Worm (Caenorhabditis elegans): Measurements from ENCODE around the gene hex-5.

ce11 chrX:14868200-14868599 lies 36.9 kb downstream of the hex-5 start, which contains the start of gene F31F6.1:
- TF ChIP-seq elt-3 (tag; optimal IDR thresholded peaks at IDR 0.05) (no peak), nhr-77 (tag; optimal IDR thresholded peaks at IDR 0.05) (no peak), nhr-237 (tag; optimal IDR thresholded peaks at IDR 0.05) (no peak), ama-1 (optimal IDR thresholded peaks at IDR 0.05) (no peak), ztf-1 (GFP tag; conservative IDR thresholded peaks at IDR 0.05) (no peak), snpc-4 (tag; optimal IDR thresholded peaks at IDR 0.05) (no peak), mdl-1 (tag; optimal IDR thresholded peaks at IDR 0.05) (no peak), ztf-11 (tag; optimal IDR thresholded peaks at IDR 0.05) (no peak)
